Worm (Caenorhabditis elegans) whole organism, young adult: ENCODE measurements around the gene clec-175.
A peak's percentile ranks its signal among the peaks of the same experiment; 100 is the strongest.

Experiments
- B0035.1 ChIP-seq: sonication (generic microtip); optimal IDR thresholded peaks from 2 replicates; lab custom pipeline; 2016; ENCODE audit warnings: missing genetic modification characterization, mild to moderate bottlenecking, missing compliant biosample characterization, missing genotype, missing genetic modification reagents
- B0261.1 ChIP-seq: sonication (generic microtip); optimal IDR thresholded peaks from 2 replicates; lab custom pipeline; 2016; ENCODE audit warnings: mild to moderate bottlenecking, missing genetic modification characterization, moderate library complexity, missing compliant biosample characterization
- C06A6.2 ChIP-seq: fragments of 200-800 bp; sonication (Bioruptor generic); conservative IDR thresholded peaks from 2 replicates; pipeline ENCODE4 v1.3.6; 2022; ENCODE audit warnings: missing genetic modification characterization, missing compliant biosample characterization
- C17E4.6 ChIP-seq: fragments of 200-800 bp; sonication (Bioruptor generic); IDR thresholded peaks from 2 replicates; pipeline ENCODE4 v1.3.6; 2022; ENCODE audit warnings: missing genetic modification reagents, missing genetic modification characterization, missing compliant biosample characterization
- F33H1.4 ChIP-seq: fragments of 200-800 bp; sonication (Bioruptor generic); IDR thresholded peaks from 2 replicates; pipeline ENCODE4 v1.3.6; 2022; ENCODE audit warnings: missing genetic modification reagents, missing genetic modification characterization, missing compliant biosample characterization
- F57C9.4 ChIP-seq: sonication (generic microtip); optimal IDR thresholded peaks from 2 replicates; lab custom pipeline; 2017; ENCODE audit warnings: mild to moderate bottlenecking, missing genetic modification characterization, missing compliant biosample characterization
- K11D2.4 ChIP-seq: fragments of 200-800 bp; sonication (Bioruptor generic); IDR thresholded peaks from 2 replicates; pipeline ENCODE4 v1.3.6; 2022; ENCODE audit warnings: missing genetic modification reagents, missing genetic modification characterization, missing compliant biosample characterization
- K12H6.12 ChIP-seq: fragments of 200-800 bp; sonication (Bioruptor generic); optimal IDR thresholded peaks from 2 replicates; lab custom pipeline; 2018; ENCODE audit warnings: mild to moderate bottlenecking, missing genetic modification characterization, missing compliant biosample characterization
- T07F8.4 ChIP-seq: sonication (generic microtip); optimal IDR thresholded peaks from 2 replicates; lab custom pipeline; 2016; ENCODE audit warnings: mild to moderate bottlenecking, missing genetic modification characterization, moderate library complexity, missing compliant biosample characterization
- Y53F4B.3 ChIP-seq: fragments of 200-800 bp; sonication (Bioruptor generic); IDR thresholded peaks from 2 replicates; pipeline ENCODE4 v1.3.6; 2022; ENCODE audit warnings: missing genetic modification reagents, missing genetic modification characterization, missing compliant biosample characterization
- Y67H2A.10 ChIP-seq: fragments of 200-800 bp; sonication (Bioruptor generic); conservative IDR thresholded peaks from 2 replicates; pipeline ENCODE4 v1.3.6; 2022; ENCODE audit warnings: missing genetic modification reagents, missing genetic modification characterization, missing compliant biosample characterization
- aptf-2 ChIP-seq: fragments of 200-800 bp; sonication (Bioruptor generic); conservative IDR thresholded peaks from 2 replicates; pipeline ENCODE4 v1.3.6; 2022; ENCODE audit warnings: missing genetic modification reagents, missing genetic modification characterization, missing compliant biosample characterization
- atf-7 ChIP-seq: sonication (generic microtip); optimal IDR thresholded peaks from 2 replicates; lab custom pipeline; 2017; ENCODE audit warnings: mild to moderate bottlenecking, missing genetic modification characterization, missing compliant biosample characterization
- athp-1 ChIP-seq: sonication (generic microtip); optimal IDR thresholded peaks from 2 replicates; lab custom pipeline; 2017; ENCODE audit warnings: mild to moderate bottlenecking, missing genetic modification characterization, missing compliant biosample characterization
- attf-3 ChIP-seq: fragments of 200-800 bp; sonication (Bioruptor generic); conservative IDR thresholded peaks from 2 replicates; pipeline ENCODE4 v1.3.6; 2022; ENCODE audit warnings: missing genetic modification reagents, missing genetic modification characterization, missing compliant biosample characterization
- attf-5 ChIP-seq: fragments of 200-800 bp; sonication (Bioruptor generic); optimal IDR thresholded peaks from 2 replicates; lab custom pipeline; 2018; ENCODE audit warnings: mild to moderate bottlenecking, missing genetic modification characterization, missing compliant biosample characterization
- bed-2 ChIP-seq: fragments of 200-800 bp; sonication (Bioruptor generic); IDR thresholded peaks from 2 replicates; pipeline ENCODE4 v1.3.6; 2022; ENCODE audit warnings: missing genetic modification reagents, missing genetic modification characterization, missing compliant biosample characterization
- ceh-100 ChIP-seq: fragments of 200-800 bp; sonication (Bioruptor generic); IDR thresholded peaks from 2 replicates; pipeline ENCODE4 v1.3.6; 2022; ENCODE audit warnings: missing genetic modification reagents, missing genetic modification characterization, missing compliant biosample characterization
- ceh-91 ChIP-seq: fragments of 200-800 bp; sonication (Bioruptor generic); IDR thresholded peaks from 2 replicates; pipeline ENCODE4 v1.3.6; 2022; ENCODE audit warnings: missing genetic modification reagents, missing genetic modification characterization, missing compliant biosample characterization
- dpl-1 ChIP-seq: fragments of 150-350 bp; optimal IDR thresholded peaks from 2 replicates; lab custom pipeline; 2014; ENCODE audit warnings: missing biosample characterization, missing genetic modification reagents, missing genetic modification characterization
- egl-44 ChIP-seq: fragments of 200-800 bp; sonication (Bioruptor generic); IDR thresholded peaks from 2 replicates; pipeline ENCODE4 v1.3.6; 2022; ENCODE audit warnings: missing genetic modification reagents, missing genetic modification characterization, missing compliant biosample characterization
- ekl-4 ChIP-seq: fragments of 200-800 bp; sonication (Bioruptor generic); IDR thresholded peaks from 2 replicates; pipeline ENCODE4 v1.3.6; 2022; ENCODE audit warnings: missing genetic modification reagents, missing genetic modification characterization, missing compliant biosample characterization
- ets-4 ChIP-seq: fragments of 200-800 bp; sonication (Bioruptor generic); optimal IDR thresholded peaks from 2 replicates; lab custom pipeline; 2018; ENCODE audit warnings: mild to moderate bottlenecking, missing genetic modification characterization, missing compliant biosample characterization
- gei-17 ChIP-seq: fragments of 200-800 bp; sonication (Bioruptor generic); optimal IDR thresholded peaks from 2 replicates; lab custom pipeline; 2018; ENCODE audit warnings: mild to moderate bottlenecking, missing genetic modification characterization, missing compliant biosample characterization
- let-607 ChIP-seq, 2 experiments: fragments of 200-800 bp in 1 of 2; sonication (Bioruptor generic) in 1 of 2; sonication (generic microtip) in 1 of 2; optimal IDR thresholded peaks; 2 replicates each; lab custom pipeline; 2016 to 2018; ENCODE audit warnings: mild to moderate bottlenecking in 2 of 2, missing compliant biosample characterization in 2 of 2, missing genetic modification characterization in 2 of 2, moderate library complexity in 2 of 2, missing genotype in 1 of 2
- lin-35 ChIP-seq, 3 experiments: fragments of 150-350 bp in 2 of 3; sonication (generic microtip) in 1 of 3; optimal IDR thresholded peaks; 2 replicates each; lab custom pipeline; 2014 to 2018; ENCODE audit warnings: missing biosample characterization in 3 of 3, missing genetic modification characterization in 3 of 3, missing genetic modification reagents in 3 of 3
- lin-54 ChIP-seq: fragments of 200-800 bp; sonication (Bioruptor generic); optimal IDR thresholded peaks from 2 replicates; lab custom pipeline; 2018; ENCODE audit warnings: mild to moderate bottlenecking, missing genetic modification characterization, missing compliant biosample characterization
- lir-1 ChIP-seq: fragments of 200-800 bp; sonication (Bioruptor generic); conservative IDR thresholded peaks from 2 replicates; pipeline ENCODE4 v1.3.6; 2022; ENCODE audit warnings: missing genetic modification reagents, missing genetic modification characterization, missing compliant biosample characterization
- lsl-1 ChIP-seq: fragments of 200-800 bp; sonication (Bioruptor generic); optimal IDR thresholded peaks from 2 replicates; lab custom pipeline; 2018; ENCODE audit warnings: mild to moderate bottlenecking, missing genetic modification characterization, moderate library complexity, missing compliant biosample characterization
- mcd-1 ChIP-seq: fragments of 200-800 bp; sonication (Bioruptor generic); IDR thresholded peaks from 2 replicates; pipeline ENCODE4 v1.3.6; 2022; ENCODE audit warnings: missing genetic modification reagents, missing genetic modification characterization, missing compliant biosample characterization
- mes-4 ChIP-seq: sonication (generic microtip); optimal IDR thresholded peaks from 2 replicates; lab custom pipeline; 2016; ENCODE audit warnings: missing genotype, missing genetic modification characterization, missing compliant biosample characterization
- nfya-1 ChIP-seq: sonication (generic microtip); optimal IDR thresholded peaks from 2 replicates; lab custom pipeline; 2017; ENCODE audit warnings: antibody characterized with exemption, missing compliant biosample characterization, missing genetic modification characterization, borderline replicate concordance; ENCODE audit not compliant: insufficient read depth
- nhr-80 ChIP-seq: sonication (generic microtip); optimal IDR thresholded peaks from 2 replicates; lab custom pipeline; 2016; ENCODE audit warnings: missing genetic modification characterization, missing compliant biosample characterization
- nhr-90 ChIP-seq: sonication (generic microtip); optimal IDR thresholded peaks from 2 replicates; lab custom pipeline; 2016; ENCODE audit warnings: missing genotype, mild to moderate bottlenecking, missing genetic modification characterization, missing compliant biosample characterization
- pbrm-1 ChIP-seq: fragments of 200-800 bp; sonication (Bioruptor generic); IDR thresholded peaks from 2 replicates; pipeline ENCODE4 v1.3.6; 2022; ENCODE audit warnings: missing genetic modification reagents, missing genetic modification characterization, missing compliant biosample characterization
- pha-4 ChIP-seq: fragments of 150-350 bp; sonication (generic microtip); optimal IDR thresholded peaks from 2 replicates; lab custom pipeline; 2014; ENCODE audit warnings: missing biosample characterization, missing genetic modification reagents, missing genetic modification characterization
- rec-8 ChIP-seq, 2 experiments: sonication (generic microtip); optimal IDR thresholded peaks; 2 replicates each; lab custom pipeline; 2016; ENCODE audit warnings: mild to moderate bottlenecking in 2 of 2, missing genetic modification characterization in 2 of 2, missing genetic modification reagents in 2 of 2, missing genotype in 2 of 2, missing biosample characterization in 1 of 2, missing compliant biosample characterization in 1 of 2, moderate library complexity in 1 of 2
- rpc-1 ChIP-seq, 2 experiments: fragments of 150-350 bp in 1 of 2; sonication (generic microtip) in 1 of 2; optimal IDR thresholded peaks; 2 replicates each; lab custom pipeline; 2014 to 2018; ENCODE audit warnings: missing biosample characterization in 1 of 2, missing genetic modification characterization in 1 of 2, missing genetic modification reagents in 1 of 2, missing genotype in 1 of 2
- sea-2 ChIP-seq: fragments of 200-800 bp; sonication (Bioruptor generic); IDR thresholded peaks from 2 replicates; pipeline ENCODE4 v1.3.6; 2022; ENCODE audit warnings: missing genetic modification characterization, missing compliant biosample characterization
- snpc-1.3 ChIP-seq: sonication (generic microtip); optimal IDR thresholded peaks from 2 replicates; lab custom pipeline; 2017; ENCODE audit warnings: missing genetic modification characterization, mild to moderate bottlenecking, missing compliant biosample characterization, antibody characterized with exemption, moderate library complexity, missing genotype, missing genetic modification reagents; ENCODE audit not compliant: insufficient read depth
- snpc-4 ChIP-seq, 5 experiments: fragments of 150-350 bp in 1 of 5; sonication (generic microtip) in 4 of 5; optimal IDR thresholded peaks; 2 replicates each; lab custom pipeline; 2014 to 2018; ENCODE audit warnings: missing genetic modification characterization in 5 of 5, missing biosample characterization in 3 of 5, antibody characterized with exemption in 2 of 5, mild to moderate bottlenecking in 2 of 5, missing compliant biosample characterization in 2 of 5, missing genotype in 2 of 5, moderate library complexity in 2 of 5, missing genetic modification reagents in 1 of 5
- tbp1 ChIP-seq: fragments of 200-800 bp; sonication (Bioruptor generic); optimal IDR thresholded peaks from 2 replicates; lab custom pipeline; 2018; ENCODE audit warnings: mild to moderate bottlenecking, missing genetic modification characterization, missing compliant biosample characterization
- tbx-9 ChIP-seq: sonication (generic microtip); optimal IDR thresholded peaks from 2 replicates; lab custom pipeline; 2016; ENCODE audit warnings: borderline replicate concordance, missing genetic modification characterization, inconsistent platforms, missing compliant biosample characterization
- tlf-1 ChIP-seq: fragments of 200-800 bp; sonication (Bioruptor generic); optimal IDR thresholded peaks from 2 replicates; lab custom pipeline; 2018; ENCODE audit warnings: mild to moderate bottlenecking, missing genetic modification characterization, missing compliant biosample characterization
- zfh-2 ChIP-seq: fragments of 200-800 bp; sonication (Bioruptor generic); conservative IDR thresholded peaks from 2 replicates; pipeline ENCODE4 v1.3.6; 2022; ENCODE audit warnings: missing genetic modification reagents, missing genetic modification characterization, missing compliant biosample characterization
- zim-3 ChIP-seq: sonication (generic microtip); optimal IDR thresholded peaks from 2 replicates; lab custom pipeline; 2017; ENCODE audit warnings: mild to moderate bottlenecking, missing genetic modification characterization, moderate library complexity, missing compliant biosample characterization
- ztf-6 ChIP-seq: fragments of 200-800 bp; sonication (Bioruptor generic); IDR thresholded peaks from 2 replicates; pipeline ENCODE4 v1.3.6; 2022; ENCODE audit warnings: missing genetic modification reagents, missing genetic modification characterization, missing compliant biosample characterization

clec-175 gene

ce11 chrIV:4446884-4447283 is 24.8 kb downstream of the clec-175 start (continued):
- TF ChIP-seq Y67H2A.10 (GFP tag; lab: Robert Waterston, UW) (no peak), atf-7 (tag; lab: Kevin White, UChicago) (no peak), ztf-6 (GFP tag; lab: Robert Waterston, UW) (no peak), B0035.1 (tag; lab: Kevin White, UChicago) (no peak), nfya-1 (tag; lab: Kevin White, UChicago) (no peak), T07F8.4 (tag; lab: Kevin White, UChicago) (no peak), ceh-100 (GFP tag; lab: Robert Waterston, UW) (peak; percentile 39), C17E4.6 (GFP tag; lab: Robert Waterston, UW) (0 out of 2 replicates have a peak, but pooled peaks have one; percentile 61), tbx-9 (tag; lab: Kevin White, UChicago) (no peak), attf-3 (GFP tag; lab: Robert Waterston, UW) (no peak), K12H6.12 (no peak), let-607 (tag; optimal IDR thresholded peaks at IDR 0.05; lab: Kevin White, UChicago) (no peak), attf-5 (peak; percentile 1), mes-4 (tag; lab: Kevin White, UChicago) (no peak), Y53F4B.3 (GFP tag; lab: Robert Waterston, UW) (0 out of 2 replicates have a peak, but pooled peaks have one; percentile 13), K11D2.4 (GFP tag; lab: Robert Waterston, UW) (no peak), F57C9.4 (tag; lab: Kevin White, UChicago) (no peak), egl-44 (GFP tag; lab: Robert Waterston, UW) (no peak), gei-17 (GFP tag; lab: Kevin White, UChicago) (no peak), B0261.1 (tag; lab: Kevin White, UChicago) (no peak), aptf-2 (GFP tag; lab: Robert Waterston, UW) (no peak), nhr-80 (no peak), sea-2 (GFP tag; lab: Robert Waterston, UW) (no peak), zim-3 (tag; lab: Kevin White, UChicago) (no peak), ekl-4 (GFP tag; lab: Robert Waterston, UW) (0 out of 2 replicates have a peak, but pooled peaks have one; percentile 19), pbrm-1 (GFP tag; lab: Robert Waterston, UW) (peak; percentile 63; the same call in 1 of the 2 replicates), mcd-1 (GFP tag; lab: Robert Waterston, UW) (no peak), nhr-90 (tag; lab: Kevin White, UChicago) (no peak), lir-1 (GFP tag; lab: Robert Waterston, UW) (no peak), bed-2 (no peak), lin-35 (GFP tag; optimal IDR thresholded peaks at IDR 0.05; lab: Kevin White, UChicago) (no peak), rec-8 (tag; optimal IDR thresholded peaks at IDR 0.05; lab: Kevin White, UChicago) (no peak), C06A6.2 (GFP tag; lab: Robert Waterston, UW) (no peak), ets-4 (GFP tag; lab: Kevin White, UChicago) (no peak), dpl-1 (GFP tag; lab: Kevin White, UChicago) (no peak), rpc-1 (optimal IDR thresholded peaks at IDR 0.05; lab: Kevin White, UChicago) (no peak), rpc-1 (tag; optimal IDR thresholded peaks at IDR 0.05; lab: Kevin White, UChicago) (no peak), tlf-1 (GFP tag; lab: Kevin White, UChicago) (no peak), lin-54 (GFP tag; lab: Kevin White, UChicago) (peak; percentile 29), athp-1 (tag; lab: Kevin White, UChicago) (no peak), ceh-91 (GFP tag; lab: Robert Waterston, UW) (no peak), snpc-4 (GFP tag; optimal IDR thresholded peaks at IDR 0.05; lab: Kevin White, UChicago) (no peak), snpc-4 (tag; optimal IDR thresholded peaks at IDR 0.05; lab: Kevin White, UChicago) (peak in 1 of 4 experiments; percentile 17), F33H1.4 (GFP tag; lab: Robert Waterston, UW) (peak; percentile 40), zfh-2 (GFP tag; lab: Robert Waterston, UW) (no peak), tbp1 (peak; percentile 13), lsl-1 (peak; percentile 12), pha-4 (tag; lab: Kevin White, UChicago) (no peak), snpc-1.3 (peak; percentile 39)
